Worm (Caenorhabditis elegans) whole organism, L3 larva: ENCODE data around the gene frpr-17.

Source experiments
- R02D3.7 ChIP-seq: fragments of 150-350 bp; optimal IDR thresholded peaks from 2 replicates; lab custom pipeline; 2014; ENCODE audit warnings: missing biosample characterization, missing genetic modification characterization
- ceh-16 ChIP-seq: sonication (generic microtip); optimal IDR thresholded peaks from 2 replicates; lab custom pipeline; 2017; ENCODE audit warnings: missing biosample characterization, missing genetic modification characterization
- ceh-82 ChIP-seq: fragments of 150-350 bp; optimal IDR thresholded peaks from 2 replicates; lab custom pipeline; 2014; ENCODE audit warnings: missing biosample characterization, missing genetic modification characterization
- ceh-9 ChIP-seq: sonication (generic microtip); optimal IDR thresholded peaks from 2 replicates; lab custom pipeline; 2018; ENCODE audit warnings: missing biosample characterization, missing genetic modification characterization
- daf-12 ChIP-seq: fragments of 150-350 bp; optimal IDR thresholded peaks from 2 replicates; lab custom pipeline; 2014; ENCODE audit warnings: missing biosample characterization, missing genetic modification reagents, missing genetic modification characterization
- egl-27 ChIP-seq: sonication (generic microtip); optimal IDR thresholded peaks from 4 replicates; lab custom pipeline; 2017; ENCODE audit warnings: missing biosample characterization, missing genetic modification reagents, missing genetic modification characterization
- egl-5 ChIP-seq: fragments of 150-350 bp; optimal IDR thresholded peaks from 2 replicates; lab custom pipeline; 2017; ENCODE audit warnings: missing biosample characterization, missing genetic modification reagents, missing genetic modification characterization, inconsistent platforms
- elt-1 ChIP-seq: fragments of 150-350 bp; optimal IDR thresholded peaks from 2 replicates; lab custom pipeline; 2014; ENCODE audit warnings: missing biosample characterization, missing genetic modification characterization
- eor-1 ChIP-seq, 2 experiments: fragments of 150-350 bp; optimal IDR thresholded peaks; 2 replicates each; lab custom pipeline; 2014 to 2018; ENCODE audit warnings: missing biosample characterization in 2 of 2, missing genetic modification characterization in 2 of 2
- fkh-2 ChIP-seq: fragments of 150-350 bp; optimal IDR thresholded peaks from 2 replicates; lab custom pipeline; 2014; ENCODE audit warnings: missing biosample characterization, missing genetic modification reagents, missing genetic modification characterization
- fos-1 ChIP-seq: fragments of 150-350 bp; optimal IDR thresholded peaks from 2 replicates; lab custom pipeline; 2014; ENCODE audit warnings: missing biosample characterization, missing genetic modification characterization
- jun-1 ChIP-seq: fragments of 150-350 bp; optimal IDR thresholded peaks from 2 replicates; lab custom pipeline; 2014; ENCODE audit warnings: missing biosample characterization, missing genetic modification reagents, missing genetic modification characterization
- lin-15B ChIP-seq: fragments of 150-350 bp; optimal IDR thresholded peaks from 2 replicates; lab custom pipeline; 2014; ENCODE audit warnings: missing biosample characterization, missing genetic modification characterization
- lsy-12 ChIP-seq: sonication (generic microtip); optimal IDR thresholded peaks from 2 replicates; lab custom pipeline; 2016; ENCODE audit warnings: mild to moderate bottlenecking, missing genetic modification characterization, missing compliant biosample characterization
- mdl-1 ChIP-seq: fragments of 150-350 bp; optimal IDR thresholded peaks from 2 replicates; lab custom pipeline; 2014; ENCODE audit warnings: missing biosample characterization, missing genetic modification characterization
- nfya-1 ChIP-seq: sonication (generic microtip); optimal IDR thresholded peaks from 2 replicates; lab custom pipeline; 2017; ENCODE audit warnings: missing genetic modification characterization, mild to moderate bottlenecking, missing compliant biosample characterization, antibody characterized with exemption, moderate library complexity; ENCODE audit not compliant: insufficient read depth
- nhr-11 ChIP-seq: fragments of 150-350 bp; optimal IDR thresholded peaks from 2 replicates; lab custom pipeline; 2014; ENCODE audit warnings: missing biosample characterization, missing genetic modification characterization
- nhr-12 ChIP-seq: fragments of 150-350 bp; optimal IDR thresholded peaks from 2 replicates; lab custom pipeline; 2014; ENCODE audit warnings: missing biosample characterization, missing genetic modification characterization
- nhr-23 ChIP-seq: fragments of 150-350 bp; optimal IDR thresholded peaks from 2 replicates; lab custom pipeline; 2014; ENCODE audit warnings: missing biosample characterization, missing genetic modification reagents, missing genetic modification characterization
- nhr-28 ChIP-seq: fragments of 150-350 bp; optimal IDR thresholded peaks from 2 replicates; lab custom pipeline; 2014; ENCODE audit warnings: missing biosample characterization, missing genetic modification characterization
- nhr-43 ChIP-seq: sonication (generic microtip); optimal IDR thresholded peaks from 2 replicates; lab custom pipeline; 2016; ENCODE audit warnings: mild to moderate bottlenecking, missing genetic modification characterization, missing compliant biosample characterization; ENCODE audit not compliant: poor library complexity, severe bottlenecking
- nhr-67 ChIP-seq: fragments of 150-350 bp; optimal IDR thresholded peaks from 2 replicates; lab custom pipeline; 2014; ENCODE audit warnings: missing biosample characterization, missing genetic modification characterization
- nhr-76 ChIP-seq: fragments of 150-350 bp; sonication (generic microtip); optimal IDR thresholded peaks from 5 replicates; lab custom pipeline; 2014; ENCODE audit warnings: missing biosample characterization, missing genetic modification characterization
- nhr-77 ChIP-seq: fragments of 150-350 bp; optimal IDR thresholded peaks from 2 replicates; lab custom pipeline; 2014; ENCODE audit warnings: missing biosample characterization, missing genetic modification characterization
- pha-4 ChIP-seq: fragments of 150-350 bp; optimal IDR thresholded peaks from 2 replicates; lab custom pipeline; 2014; ENCODE audit warnings: missing biosample characterization, missing genetic modification reagents, missing genetic modification characterization
- pqm-1 ChIP-seq: fragments of 150-350 bp; optimal IDR thresholded peaks from 2 replicates; lab custom pipeline; 2017; ENCODE audit warnings: missing biosample characterization, missing genetic modification characterization, inconsistent platforms
- sea-2 ChIP-seq: fragments of 150-350 bp; sonication (generic microtip); optimal IDR thresholded peaks from 4 replicates; lab custom pipeline; 2014; ENCODE audit warnings: missing biosample characterization, missing genetic modification reagents, missing genetic modification characterization
- skn-1 ChIP-seq: fragments of 150-350 bp; optimal IDR thresholded peaks from 2 replicates; lab custom pipeline; 2014; ENCODE audit warnings: missing biosample characterization, missing genetic modification characterization
- snpc-4 ChIP-seq: fragments of 150-350 bp; optimal IDR thresholded peaks from 2 replicates; lab custom pipeline; 2014; ENCODE audit warnings: missing biosample characterization, missing genetic modification characterization
- tbx-2 ChIP-seq: sonication (generic microtip); optimal IDR thresholded peaks from 2 replicates; lab custom pipeline; 2016; ENCODE audit warnings: mild to moderate bottlenecking, missing genetic modification characterization, missing compliant biosample characterization
- unc-39 ChIP-seq: sonication (generic microtip); optimal IDR thresholded peaks from 4 replicates; lab custom pipeline; 2017; ENCODE audit warnings: missing biosample characterization, missing genetic modification characterization
- ztf-11 ChIP-seq: fragments of 150-350 bp; optimal IDR thresholded peaks from 2 replicates; lab custom pipeline; 2014; ENCODE audit warnings: missing biosample characterization, missing genetic modification characterization

Gene frpr-17

DNA sequence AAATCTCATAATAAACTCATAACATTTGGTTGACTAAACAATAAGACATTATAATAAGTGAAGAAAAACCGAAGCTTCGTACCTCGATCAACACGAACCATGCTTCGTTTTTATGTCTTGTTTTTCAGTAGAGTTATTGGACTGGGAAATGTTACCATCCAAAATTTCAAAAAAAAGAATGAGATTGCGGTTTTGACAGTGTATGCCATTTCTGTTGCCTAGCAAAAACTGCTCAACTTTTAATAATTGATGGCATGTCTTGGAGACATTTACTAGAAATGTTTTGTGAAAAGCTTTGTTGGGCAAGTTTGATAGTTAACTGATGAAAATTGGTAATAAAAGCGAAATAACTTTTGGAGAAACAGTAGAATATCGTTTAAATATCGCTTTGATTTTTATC is 10.7 kb upstream of the frpr-17 start, which contains the start of gene Y60A9.1:
TSS of gene Y60A9.1 (minus strand) at position 101 of the 400 bp plus-strand sequence.
- TF ChIP-seq nhr-76 (no peak), mdl-1 (tag; lab: Kevin White, UChicago) (no peak)

DNA sequence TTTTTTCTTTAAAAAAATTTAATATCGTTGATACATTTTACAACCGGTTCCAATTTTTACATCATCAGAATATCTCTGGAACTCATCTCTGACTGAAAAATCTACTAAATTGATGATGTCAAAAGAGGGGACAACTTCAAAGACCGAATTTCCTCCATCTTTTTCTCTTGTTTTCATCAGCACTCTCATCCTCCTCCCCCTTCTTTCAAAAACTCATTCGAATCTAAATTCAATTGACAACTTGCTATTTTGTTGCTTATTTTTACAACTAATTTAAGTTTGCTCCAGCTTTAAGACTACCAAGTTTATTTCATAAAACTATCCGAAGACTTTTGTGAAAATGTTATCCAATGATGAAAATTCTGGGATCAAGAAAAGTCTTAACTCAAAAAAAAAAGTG is 6.9 kb upstream of the frpr-17 start:
- no peak for TF ChIP-seq ceh-82 (tag; lab: Kevin White, UChicago)
- TF ChIP-seq ceh-9 (tag; lab: Kevin White, UChicago), result no peak
- no peak for TF ChIP-seq nhr-77 (tag; lab: Kevin White, UChicago)
- TF ChIP-seq jun-1 (tag; lab: Kevin White, UChicago), result no peak
- TF ChIP-seq daf-12 (tag; lab: Kevin White, UChicago), result no peak
- TF ChIP-seq R02D3.7 (tag; lab: Kevin White, UChicago), result no peak
- no peak for TF ChIP-seq elt-1
- TF ChIP-seq eor-1 (tag; optimal IDR thresholded peaks at IDR 0.05; lab: Kevin White, UChicago), result no peak
- TF ChIP-seq lin-15B, result no peak
- TF ChIP-seq nhr-67, result no peak
- TF ChIP-seq nhr-76, result no peak
- no peak for TF ChIP-seq skn-1 (tag; lab: Kevin White, UChicago)
- TF ChIP-seq fkh-2, result no peak
- TF ChIP-seq nhr-28 (tag; lab: Kevin White, UChicago), result no peak
- TF ChIP-seq, all 47 proteins: peak for 0

DNA sequence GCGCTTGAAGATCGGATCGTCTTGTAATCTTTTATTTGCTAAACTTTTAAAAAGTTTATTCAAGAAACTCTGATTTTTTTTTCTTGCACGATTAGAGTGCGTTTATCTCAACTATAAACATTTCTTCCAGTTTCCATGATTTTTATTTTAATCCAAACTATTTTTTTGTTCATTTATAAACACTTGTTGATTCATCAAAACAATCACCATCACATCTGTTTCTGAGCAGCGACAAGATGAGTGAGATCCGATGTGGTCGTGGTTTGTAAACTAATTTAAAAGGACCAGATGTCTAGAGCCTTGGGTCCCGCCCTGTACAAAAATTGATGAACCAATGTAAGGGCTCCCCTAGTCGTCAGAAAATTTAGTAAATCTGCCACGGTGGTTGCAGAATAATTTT is 4.7 kb upstream of the frpr-17 start:
- TF ChIP-seq lsy-12 (tag; lab: Kevin White, UChicago) (no peak), nhr-77 (tag; lab: Kevin White, UChicago) (no peak), ceh-82 (tag; lab: Kevin White, UChicago) (no peak), fos-1 (tag; lab: Kevin White, UChicago) (no peak), pha-4 (no peak)

DNA sequence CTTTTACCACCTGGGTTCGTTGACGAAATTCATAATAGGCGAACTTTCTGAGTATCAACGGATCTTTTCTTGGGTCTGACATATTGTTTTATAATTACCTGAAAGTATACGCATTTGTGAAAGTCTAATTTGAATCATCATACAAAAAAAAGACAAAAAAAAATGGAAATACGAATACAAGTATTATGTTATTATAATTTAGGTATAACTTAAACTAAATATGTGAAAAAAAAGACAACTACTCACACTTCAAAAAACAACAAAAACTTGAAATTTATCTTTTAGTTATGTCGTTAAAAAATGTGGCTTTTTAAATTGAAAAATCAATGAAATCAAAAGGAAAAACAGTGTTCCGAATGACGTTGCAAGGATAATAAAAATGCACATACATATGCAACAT is 6.9 kb downstream of the frpr-17 start, which contains the start of gene fbxa-179:
TSS of gene fbxa-179 (minus strand) at position 101 of the 400 bp plus-strand sequence.
- TF ChIP-seq nfya-1 (tag; lab: Kevin White, UChicago), result no peak
- TF ChIP-seq skn-1 (tag; lab: Kevin White, UChicago), result no peak
- TF ChIP-seq sea-2 (GFP tag; lab: Kevin White, UChicago), result no peak
- no peak for TF ChIP-seq nhr-11 (tag; lab: Kevin White, UChicago)
- no peak for TF ChIP-seq nhr-23 (tag; lab: Kevin White, UChicago)
- TF ChIP-seq daf-12 (tag; lab: Kevin White, UChicago), result no peak
- TF ChIP-seq lsy-12 (tag; lab: Kevin White, UChicago), result no peak
- TF ChIP-seq nhr-77 (tag; lab: Kevin White, UChicago), result no peak
- TF ChIP-seq jun-1 (tag; lab: Kevin White, UChicago), result no peak
- no peak for TF ChIP-seq mdl-1 (tag; lab: Kevin White, UChicago)
- TF ChIP-seq lin-15B, result no peak
- TF ChIP-seq fos-1 (tag; lab: Kevin White, UChicago), result no peak
- no peak for TF ChIP-seq nhr-67
- TF ChIP-seq pqm-1 (tag; lab: Kevin White, UChicago), result no peak
- no peak for TF ChIP-seq unc-39
- no peak for TF ChIP-seq egl-27

DNA sequence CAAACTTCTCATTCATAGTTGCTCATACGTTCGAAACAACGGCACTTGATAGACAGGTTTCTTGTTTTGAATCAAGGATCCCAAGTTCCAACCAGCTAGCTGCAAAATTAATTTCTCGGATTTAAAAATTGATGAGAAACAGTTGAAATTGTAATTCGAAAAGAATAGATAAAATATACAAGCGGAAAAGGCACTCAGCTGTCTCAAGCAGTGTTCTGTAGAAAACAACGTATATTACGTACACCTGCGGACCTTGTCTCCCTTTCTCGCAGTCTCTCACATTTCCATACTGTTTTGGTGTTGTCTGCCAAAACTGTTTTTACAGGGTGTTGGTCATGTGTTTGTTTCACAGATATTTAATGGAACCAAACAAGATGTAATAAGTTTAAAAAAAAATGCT is 9.7 kb downstream of the frpr-17 start, which contains the start of gene F23D12.10:
TSS of gene F23D12.10 (minus strand) at position 101 of the 400 bp plus-strand sequence.
- TF ChIP-seq nhr-12, result no peak
- TF ChIP-seq nhr-67, result no peak
- no peak for TF ChIP-seq nhr-23 (tag; lab: Kevin White, UChicago)
- TF ChIP-seq daf-12 (tag; lab: Kevin White, UChicago), result no peak
- no peak for TF ChIP-seq pqm-1 (tag; lab: Kevin White, UChicago)
- TF ChIP-seq ztf-11 (tag; lab: Kevin White, UChicago), result no peak
- no peak for TF ChIP-seq snpc-4 (tag; lab: Kevin White, UChicago)
- no peak for TF ChIP-seq ceh-16
- TF ChIP-seq nhr-28 (tag; lab: Kevin White, UChicago), result no peak
- no peak for TF ChIP-seq fos-1 (tag; lab: Kevin White, UChicago)
- no peak for TF ChIP-seq lin-15B
- TF ChIP-seq egl-5 (tag; lab: Kevin White, UChicago), result no peak
- no peak for TF ChIP-seq nhr-76
- no peak for TF ChIP-seq tbx-2 (tag; lab: Kevin White, UChicago)
- no peak for TF ChIP-seq mdl-1 (tag; lab: Kevin White, UChicago)
- TF ChIP-seq nhr-43 (tag; lab: Kevin White, UChicago), result no peak
- no peak for TF ChIP-seq eor-1 (tag; optimal IDR thresholded peaks at IDR 0.05; lab: Kevin White, UChicago)
- TF ChIP-seq lsy-12 (tag; lab: Kevin White, UChicago), result no peak
- TF ChIP-seq, all 47 proteins: peak for 0
